Fruit fly (Drosophila melanogaster): ENCODE results near the gene Rpn7.

DNA sequence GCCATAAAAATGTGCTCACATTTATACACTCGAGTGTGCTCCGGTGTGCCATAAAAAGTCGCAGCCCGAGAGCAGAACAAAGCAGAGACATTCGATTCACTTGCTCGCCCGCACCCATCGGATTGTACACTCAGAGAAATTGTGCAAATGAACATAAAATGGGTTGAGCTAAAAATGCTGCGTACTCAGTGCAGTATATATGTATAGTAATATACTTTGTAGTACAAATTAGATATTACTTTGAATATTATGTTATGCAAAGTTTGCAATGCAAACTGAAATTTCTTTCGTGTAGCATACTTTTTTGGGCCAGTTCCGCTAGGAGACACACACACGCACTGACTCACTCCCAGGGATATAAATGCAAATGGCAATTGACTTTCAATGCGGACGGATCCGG is 41.8 kb upstream of the Rpn7 start:
- TF ChIP-seq Vsx2 (GFP tag; optimal IDR thresholded peaks at IDR 0.05; ENCODE audit: partially characterized antibody) (no peak), dmrt93B (GFP tag; optimal IDR thresholded peaks at IDR 0.05) (no peak), Mio (GFP tag; optimal IDR thresholded peaks at IDR 0.05) (no peak), Abd-B (GFP tag; optimal IDR thresholded peaks at IDR 0.05) (no peak)

Data from whole organism, wandering third instar larva.